Fruit fly (Drosophila melanogaster): ENCODE data around the gene RpL13.

The RpL13 gene

DNA sequence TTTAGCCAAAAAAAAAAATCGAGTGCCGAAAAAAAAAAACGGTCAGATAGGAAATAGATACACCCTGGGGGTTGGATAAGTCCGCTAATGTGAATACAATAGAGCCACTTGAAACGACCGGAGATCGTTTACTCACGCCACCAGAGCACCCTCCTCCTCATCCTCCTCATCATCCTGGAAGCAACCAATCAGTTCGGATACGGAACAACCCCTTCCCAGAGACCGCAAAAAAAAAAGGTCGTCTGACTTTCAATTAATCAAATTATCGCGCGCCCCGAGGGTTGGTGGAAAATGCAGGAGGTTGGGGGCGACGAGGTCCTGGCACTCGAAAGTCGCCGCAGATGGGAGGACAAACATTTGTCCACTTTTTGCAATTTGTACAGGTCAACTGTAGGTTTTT lies 5.5 kb downstream of the RpL13 start:
- no peak for TF ChIP-seq topi (GFP tag; optimal IDR thresholded peaks at IDR 0.05)
- no peak for TF ChIP-seq Eip78C (GFP tag)
- TF ChIP-seq eg (GFP tag; IDR thresholded peaks at IDR 0.05), result no peak

- TF ChIP-seq Ets21C (GFP tag; optimal IDR thresholded peaks at IDR 0.05), result no peak
- no peak for TF ChIP-seq CG11902 (GFP tag; optimal IDR thresholded peaks at IDR 0.05)
- no peak for TF ChIP-seq CG15336 (GFP tag; IDR thresholded peaks at IDR 0.05)
- peak; percentile 54 to 56 for TF ChIP-seq ss (GFP tag; optimal IDR thresholded peaks at IDR 0.05)
- TF ChIP-seq Sox15 (GFP tag; optimal IDR thresholded peaks at IDR 0.05), result no peak
- TF ChIP-seq CG32006 (GFP tag; optimal IDR thresholded peaks at IDR 0.05), result no peak
- no peak for TF ChIP-seq Lpt (GFP tag; optimal IDR thresholded peaks at IDR 0.05)
- no peak for TF ChIP-seq CG9139 (GFP tag; optimal IDR thresholded peaks at IDR 0.05)
- TF ChIP-seq CG6792 (GFP tag; optimal IDR thresholded peaks at IDR 0.05), result peak; percentile 5
- no peak for TF ChIP-seq CG16779 (tag; optimal IDR thresholded peaks at IDR 0.05)
- no peak for TF ChIP-seq CG8119 (GFP tag; IDR thresholded peaks at IDR 0.05)
- TF ChIP-seq CG6163 (GFP tag; IDR thresholded peaks at IDR 0.05), result no peak
- TF ChIP-seq dsx (GFP tag; optimal IDR thresholded peaks at IDR 0.05; ENCODE audit: poor library complexity, severe bottlenecking), result peak; percentile 59
- peak; percentile 79 for TF ChIP-seq svp (GFP tag)
- peak; percentile 37 for TF ChIP-seq net (GFP tag; optimal IDR thresholded peaks at IDR 0.05)
- no peak for TF ChIP-seq CG6854 (GFP tag; optimal IDR thresholded peaks at IDR 0.05)
- TF ChIP-seq dac (GFP tag; optimal IDR thresholded peaks at IDR 0.05), result no peak
- peak; percentile 64 for TF ChIP-seq topi (GFP tag; optimal IDR thresholded peaks at IDR 0.05)
- no peak for TF ChIP-seq Hr38 (GFP tag; optimal IDR thresholded peaks at IDR 0.05)
- no peak for TF ChIP-seq vri (GFP tag; optimal IDR thresholded peaks at IDR 0.05)
- TF ChIP-seq CG8632 (GFP tag; optimal IDR thresholded peaks at IDR 0.05), result peak; percentile 38
- TF ChIP-seq spab (GFP tag; optimal IDR thresholded peaks at IDR 0.05), result peak; percentile 24
- no peak for TF ChIP-seq Blimp-1 (GFP tag; optimal IDR thresholded peaks at IDR 0.05)
- TF ChIP-seq Hr4 (GFP tag; optimal IDR thresholded peaks at IDR 0.05), result peak; percentile 7
- TF ChIP-seq CG3919 (GFP tag; optimal IDR thresholded peaks at IDR 0.05), result peak; percentile 61
- no peak for TF ChIP-seq salr (GFP tag; optimal IDR thresholded peaks at IDR 0.05)
- TF ChIP-seq Eip93F (GFP tag; optimal IDR thresholded peaks at IDR 0.05), result no peak
- peak; percentile 53 for TF ChIP-seq Sox102F (GFP tag; optimal IDR thresholded peaks at IDR 0.05)
- peak; percentile 26 for TF ChIP-seq CG6808 (GFP tag; optimal IDR thresholded peaks at IDR 0.05)
- peak; percentile 45 for TF ChIP-seq Eip75B (GFP tag; optimal IDR thresholded peaks at IDR 0.05)
- no peak for TF ChIP-seq CG1621 (tag; optimal IDR thresholded peaks at IDR 0.05)
- peak; percentile 31 for TF ChIP-seq achi (GFP tag; optimal IDR thresholded peaks at IDR 0.05)
- peak; percentile 16 for TF ChIP-seq Sox14 (GFP tag; optimal IDR thresholded peaks at IDR 0.05)
- TF ChIP-seq acj6 (GFP tag; optimal IDR thresholded peaks at IDR 0.05), result peak; percentile 43
- TF ChIP-seq CG34406 (GFP tag; optimal IDR thresholded peaks at IDR 0.05), result peak; percentile 26
- peak; percentile 26 for TF ChIP-seq CG31627 (GFP tag; optimal IDR thresholded peaks at IDR 0.05)
- TF ChIP-seq CG6276 (GFP tag; optimal IDR thresholded peaks at IDR 0.05), result no peak
- peak; percentile 67 for TF ChIP-seq Ets96B (tag; optimal IDR thresholded peaks at IDR 0.05)
- TF ChIP-seq CG11294 (GFP tag; IDR thresholded peaks at IDR 0.05), result no peak
- peak; percentile 34 for TF ChIP-seq lz (GFP tag; optimal IDR thresholded peaks at IDR 0.05)
- peak; percentile 18 for TF ChIP-seq CG10631 (GFP tag; optimal IDR thresholded peaks at IDR 0.05)
- TF ChIP-seq Eip78C (GFP tag), result peak; percentile 88
- peak; percentile 17 for TF ChIP-seq esn (GFP tag; optimal IDR thresholded peaks at IDR 0.05)
- no peak for TF ChIP-seq Gug (GFP tag; IDR thresholded peaks at IDR 0.05)
- TF ChIP-seq Met (GFP tag; optimal IDR thresholded peaks at IDR 0.05), result peak; percentile 58
- TF ChIP-seq pdm3 (GFP tag; optimal IDR thresholded peaks at IDR 0.05), result peak; percentile 5
- TF ChIP-seq CG3032 (tag; optimal IDR thresholded peaks at IDR 0.05), result peak; percentile 63
- TF ChIP-seq fkh (GFP tag; optimal IDR thresholded peaks at IDR 0.05), result no peak
- TF ChIP-seq CG8319 (GFP tag; optimal IDR thresholded peaks at IDR 0.05), result no peak
- TF ChIP-seq CG4318 (GFP tag; optimal IDR thresholded peaks at IDR 0.05), result no peak
Observed at dm6 chr2L:9981809-9982208, 14.7 kb downstream of the RpL13 start.

All from whole organism, prepupa.